Worm (Caenorhabditis elegans): ENCODE measurements around the gene pxl-1.

DNA sequence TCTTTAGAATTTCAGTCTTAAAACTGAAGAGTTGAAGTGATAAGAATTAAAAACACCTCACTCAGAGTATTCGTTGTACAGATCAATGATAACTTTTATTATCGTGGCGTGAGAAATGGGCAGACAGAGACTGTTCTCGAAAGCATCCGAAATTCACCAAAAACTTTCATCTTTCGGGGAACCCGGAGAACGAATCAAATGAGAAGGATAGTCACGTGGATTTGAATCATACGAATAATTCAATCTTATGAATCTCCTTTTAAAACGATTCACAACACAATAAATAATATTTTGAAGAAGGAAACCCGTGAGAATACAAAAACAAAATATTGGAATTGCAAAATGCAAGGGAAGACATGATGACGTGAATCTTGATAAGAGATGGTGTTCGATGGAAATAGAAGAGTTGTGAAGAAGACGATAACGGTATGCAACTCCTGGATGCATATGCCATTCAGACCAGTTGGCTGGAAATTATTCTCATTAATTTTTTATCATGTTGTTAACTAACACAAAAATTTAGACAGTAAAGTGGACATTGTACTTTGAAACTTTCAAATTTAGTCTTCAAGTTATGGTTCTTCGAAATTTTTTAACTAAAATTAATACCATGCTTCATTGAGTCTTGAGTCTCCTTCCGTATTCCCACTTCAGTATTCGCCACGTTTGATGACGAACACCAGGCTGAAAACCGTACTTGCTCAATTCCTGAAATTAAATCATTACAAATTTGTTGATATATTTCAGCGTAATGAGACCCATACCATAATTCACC is 18.8 kb downstream of the pxl-1 start:
- no peak for TF ChIP-seq unc-130 (tag; optimal IDR thresholded peaks at IDR 0.05)
- no peak for TF ChIP-seq nhr-12 (tag; optimal IDR thresholded peaks at IDR 0.05)
- no peak for TF ChIP-seq aly-2 (tag; optimal IDR thresholded peaks at IDR 0.05)
- no peak for TF ChIP-seq tbx-2 (tag; optimal IDR thresholded peaks at IDR 0.05)
- peak; percentile 26; the same call in 1 of the 2 replicates for TF ChIP-seq grh-1 (GFP tag; IDR thresholded peaks at IDR 0.05)
- no peak for TF ChIP-seq lir-3 (tag; optimal IDR thresholded peaks at IDR 0.05; ENCODE audit: poor library complexity)
- TF ChIP-seq snpc-4 (tag; optimal IDR thresholded peaks at IDR 0.05) = no peak
- peak in 4 of 6 experiments; percentile 10 to 61 (median 28) for TF ChIP-seq elt-3 (tag; optimal IDR thresholded peaks at IDR 0.05)
- TF ChIP-seq unc-30 (tag; optimal IDR thresholded peaks at IDR 0.05) = no peak
- no peak for TF ChIP-seq zag-1 (tag; optimal IDR thresholded peaks at IDR 0.05)
- no peak for TF ChIP-seq ztf-4 (tag; optimal IDR thresholded peaks at IDR 0.05)
- no peak for TF ChIP-seq unc-62 (GFP tag; optimal IDR thresholded peaks at IDR 0.05)
- no peak for TF ChIP-seq C34B4.2 (tag; optimal IDR thresholded peaks at IDR 0.05)
- peak; percentile 73 for TF ChIP-seq nhr-71 (tag; optimal IDR thresholded peaks at IDR 0.05)

Measured in whole organism, L1 larva.